Worm (Caenorhabditis elegans) whole organism, L3 larva: ENCODE results near the gene dmsr-14.

Experiments used
- aly-2 ChIP-seq: fragments of 150-350 bp; optimal IDR thresholded peaks from 2 replicates; lab custom pipeline; 2014; ENCODE audit warnings: missing biosample characterization, missing genetic modification characterization
- ama-1 ChIP-seq: fragments of 150-350 bp; optimal IDR thresholded peaks from 2 replicates; lab custom pipeline; 2018
- ceh-82 ChIP-seq: fragments of 150-350 bp; optimal IDR thresholded peaks from 2 replicates; lab custom pipeline; 2014; ENCODE audit warnings: missing biosample characterization, missing genetic modification characterization
- elt-1 ChIP-seq: fragments of 150-350 bp; optimal IDR thresholded peaks from 2 replicates; lab custom pipeline; 2014; ENCODE audit warnings: missing biosample characterization, missing genetic modification characterization
- elt-3 ChIP-seq, 3 experiments: fragments of 150-350 bp in 1 of 3; sonication (generic microtip) in 2 of 3; optimal IDR thresholded peaks; 2 replicates in 2 of 3; 4 replicates in 1 of 3; lab custom pipeline; 2014 to 2017; ENCODE audit warnings: missing biosample characterization in 3 of 3, missing genetic modification characterization in 3 of 3
- fos-1 ChIP-seq: fragments of 150-350 bp; optimal IDR thresholded peaks from 2 replicates; lab custom pipeline; 2014; ENCODE audit warnings: missing biosample characterization, missing genetic modification characterization
- nfya-1 ChIP-seq: sonication (generic microtip); optimal IDR thresholded peaks from 2 replicates; lab custom pipeline; 2017; ENCODE audit warnings: missing genetic modification characterization, mild to moderate bottlenecking, missing compliant biosample characterization, antibody characterized with exemption, moderate library complexity; ENCODE audit not compliant: insufficient read depth
- nhr-11 ChIP-seq: fragments of 150-350 bp; optimal IDR thresholded peaks from 2 replicates; lab custom pipeline; 2014; ENCODE audit warnings: missing biosample characterization, missing genetic modification characterization
- nhr-237 ChIP-seq: fragments of 150-350 bp; optimal IDR thresholded peaks from 2 replicates; lab custom pipeline; 2014; ENCODE audit warnings: missing biosample characterization, missing genetic modification characterization
- nhr-25 ChIP-seq: sonication (generic microtip); optimal IDR thresholded peaks from 2 replicates; lab custom pipeline; 2017; ENCODE audit warnings: missing biosample characterization, missing genetic modification characterization
- nhr-43 ChIP-seq: sonication (generic microtip); optimal IDR thresholded peaks from 2 replicates; lab custom pipeline; 2016; ENCODE audit warnings: mild to moderate bottlenecking, missing genetic modification characterization, missing compliant biosample characterization; ENCODE audit not compliant: poor library complexity, severe bottlenecking
- nhr-76 ChIP-seq: fragments of 150-350 bp; sonication (generic microtip); optimal IDR thresholded peaks from 5 replicates; lab custom pipeline; 2014; ENCODE audit warnings: missing biosample characterization, missing genetic modification characterization
- nhr-77 ChIP-seq: fragments of 150-350 bp; optimal IDR thresholded peaks from 2 replicates; lab custom pipeline; 2014; ENCODE audit warnings: missing biosample characterization, missing genetic modification characterization
- sea-2 ChIP-seq: fragments of 150-350 bp; sonication (generic microtip); optimal IDR thresholded peaks from 4 replicates; lab custom pipeline; 2014; ENCODE audit warnings: missing biosample characterization, missing genetic modification reagents, missing genetic modification characterization

DNA sequence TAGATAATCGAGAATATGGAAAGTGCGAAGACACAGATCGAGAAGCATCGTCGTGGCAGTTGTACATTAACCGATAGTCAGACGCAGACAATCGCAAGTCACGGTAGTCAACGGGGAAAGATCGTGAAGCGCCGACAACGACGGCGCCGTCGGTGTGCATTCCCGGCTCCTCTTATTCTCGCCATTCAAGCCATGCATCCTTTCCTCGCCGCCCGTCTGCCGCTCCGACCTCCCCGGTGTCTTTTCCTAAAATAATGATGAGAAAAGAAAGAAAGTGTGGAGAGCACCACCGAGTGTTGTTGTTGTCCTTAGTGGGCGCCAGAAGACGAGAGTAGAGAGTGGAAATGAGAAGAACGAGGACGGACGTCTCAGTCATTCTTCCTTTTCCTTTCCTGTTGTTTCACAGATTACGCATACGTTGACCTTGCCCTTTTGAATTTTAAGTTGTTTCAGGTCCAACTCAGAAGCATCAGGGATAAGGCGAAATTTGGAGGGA, 23.3 kb downstream of the dmsr-14 start, which contains the start of gene ZC404.1:
- TF ChIP-seq nhr-11 (tag; lab: Kevin White, UChicago) (no peak), elt-3 (tag; optimal IDR thresholded peaks at IDR 0.05; lab: Kevin White, UChicago) (no peak), ceh-82 (no peak), nhr-25 (tag; lab: Kevin White, UChicago) (no peak), aly-2 (no peak), nhr-237 (tag; lab: Kevin White, UChicago) (no peak), ama-1 (lab: Kevin White, UChicago) (no peak), sea-2 (GFP tag; lab: Kevin White, UChicago) (no peak), fos-1 (tag; lab: Kevin White, UChicago) (no peak), nfya-1 (tag; lab: Kevin White, UChicago) (no peak), nhr-76 (tag; lab: Kevin White, UChicago) (no peak), elt-1 (tag; lab: Kevin White, UChicago) (no peak), nhr-43 (tag; lab: Kevin White, UChicago) (no peak), nhr-77 (tag; lab: Kevin White, UChicago) (no peak)
